Worm (Caenorhabditis elegans): ENCODE results near the gene C16D9.8.

C16D9.8 gene

ce11 chrV:8263466-8263865 is at the start of gene C16D9.8:
C16D9.8 (minus strand) TSS chrV:8263566.
- TF ChIP-seq dpl-1 (GFP tag; optimal IDR thresholded peaks at IDR 0.05) (no peak), lim-7 (GFP tag; IDR thresholded peaks at IDR 0.05) (no peak), nhr-48 (tag; optimal IDR thresholded peaks at IDR 0.05) (no peak), ctbp-1 (GFP tag; IDR thresholded peaks at IDR 0.05) (no peak), mes-2 (tag; optimal IDR thresholded peaks at IDR 0.05; ENCODE audit: poor library complexity, severe bottlenecking) (no peak), ceh-32 (tag; optimal IDR thresholded peaks at IDR 0.05; ENCODE audit: poor library complexity) (no peak), zfp-2 (tag; optimal IDR thresholded peaks at IDR 0.05) (no peak), egl-43 (GFP tag; IDR thresholded peaks at IDR 0.05) (no peak), hlh-11 (tag; optimal IDR thresholded peaks at IDR 0.05) (no peak), spr-3 (GFP tag; optimal IDR thresholded peaks at IDR 0.05) (no peak), lin-13 (GFP tag; optimal IDR thresholded peaks at IDR 0.05) (no peak)

- TF ChIP-seq sdz-12 (GFP tag; optimal IDR thresholded peaks at IDR 0.05) (no peak), lin-38 (GFP tag; IDR thresholded peaks at IDR 0.05) (no peak), zip-2 (tag; optimal IDR thresholded peaks at IDR 0.05) (no peak), hlh-11 (tag; optimal IDR thresholded peaks at IDR 0.05) (no peak), dpl-1 (GFP tag; optimal IDR thresholded peaks at IDR 0.05) (no peak)
Observed at ce11 chrV:8311210-8311609, 47.8 kb upstream of the C16D9.8 start, which contains the start of gene W02D7.12. W02D7.12 (plus strand) TSS chrV:8311510.

- TF ChIP-seq nhr-237 (tag; optimal IDR thresholded peaks at IDR 0.05) (no peak), nhr-48 (tag; optimal IDR thresholded peaks at IDR 0.05) (no peak), nhr-41 (GFP tag; IDR thresholded peaks at IDR 0.05) (no peak), pha-4 (GFP tag; IDR thresholded peaks at IDR 0.05) (0 out of 2 replicates have a peak, but pooled peaks have one; percentile 11), pha-4 (tag; optimal IDR thresholded peaks at IDR 0.05) (no peak), ceh-28 (tag; optimal IDR thresholded peaks at IDR 0.05) (no peak), lin-39 (tag; optimal IDR thresholded peaks at IDR 0.05) (no peak), pqm-1 (tag; optimal IDR thresholded peaks at IDR 0.05) (peak; percentile 10), dve-1 (tag; optimal IDR thresholded peaks at IDR 0.05; ENCODE audit: insufficient read depth) (peak; percentile 46), daf-16 (GFP tag; optimal IDR thresholded peaks at IDR 0.05) (no peak), daf-16 (tag; optimal IDR thresholded peaks at IDR 0.05) (peak; percentile 35), dmd-6 (GFP tag; IDR thresholded peaks at IDR 0.05) (peak; percentile 72)
Observed at ce11 chrV:8307681-8308080, 44.3 kb upstream of the C16D9.8 start, which contains the start of gene clec-218. clec-218 (plus strand) TSS chrV:8307942.

ce11 chrV:8307013-8307412 is 43.6 kb upstream of the C16D9.8 start:
- TF ChIP-seq fkh-10 (GFP tag; optimal IDR thresholded peaks at IDR 0.05) (no peak), egl-27 (tag; optimal IDR thresholded peaks at IDR 0.05) (no peak), Y5F2A.4 (GFP tag; optimal IDR thresholded peaks at IDR 0.05) (no peak), ama-1 (optimal IDR thresholded peaks at IDR 0.05) (no peak), nhr-28 (tag; optimal IDR thresholded peaks at IDR 0.05) (peak; percentile 60), madf-9 (GFP tag; conservative IDR thresholded peaks at IDR 0.05) (no peak), ZK337.2 (GFP tag; IDR thresholded peaks at IDR 0.05) (no peak), vab-7 (GFP tag; IDR thresholded peaks at IDR 0.05) (no peak), lim-7 (GFP tag; IDR thresholded peaks at IDR 0.05) (no peak), nhr-77 (tag; optimal IDR thresholded peaks at IDR 0.05) (peak; percentile 33), Y75B8A.6 (GFP tag; IDR thresholded peaks at IDR 0.05) (no peak), lin-29 (GFP tag; IDR thresholded peaks at IDR 0.05) (no peak), F49E8.2 (tag; optimal IDR thresholded peaks at IDR 0.05; ENCODE audit: borderline replicate concordance) (no peak), nhr-25 (tag; optimal IDR thresholded peaks at IDR 0.05; ENCODE audit: borderline replicate concordance, insufficient read depth) (no peak), aha-1 (tag) (no peak), jun-1 (tag; optimal IDR thresholded peaks at IDR 0.05) (no peak), ceh-62 (tag; optimal IDR thresholded peaks at IDR 0.05) (no peak), hif-1 (tag; optimal IDR thresholded peaks at IDR 0.05) (no peak), T26A8.4 (GFP tag; IDR thresholded peaks at IDR 0.05) (no peak), dmd-6 (GFP tag; IDR thresholded peaks at IDR 0.05) (peak; percentile 82), unc-62 (GFP tag; optimal IDR thresholded peaks at IDR 0.05 in 1 of 2) (peak in 1 of 2 experiments; percentile 90), unc-62 (tag; optimal IDR thresholded peaks at IDR 0.05) (no peak), ceh-82 (tag; optimal IDR thresholded peaks at IDR 0.05) (no peak), daf-19 (GFP tag; conservative IDR thresholded peaks at IDR 0.05) (no peak), F26F4.8 (GFP tag; conservative IDR thresholded peaks at IDR 0.05) (no peak)

All from whole organism, L4 larva.